Worm (Caenorhabditis elegans) whole organism, L4 larva: ENCODE results near the gene srh-10.
A peak's percentile ranks its signal among the peaks of the same experiment; 100 is the strongest.

Source experiments
- F37D6.2 ChIP-seq: sonication (generic microtip); optimal IDR thresholded peaks from 2 replicates; lab custom pipeline; 2016; ENCODE audit warnings: mild to moderate bottlenecking, missing genetic modification characterization, missing compliant biosample characterization
- R02D3.7 ChIP-seq: fragments of 150-350 bp; sonication (generic microtip); optimal IDR thresholded peaks from 3 replicates; lab custom pipeline; 2014; ENCODE audit warnings: missing biosample characterization, missing genetic modification characterization
- T26A8.4 ChIP-seq: fragments of 200-800 bp; sonication (Bioruptor generic); IDR thresholded peaks from 2 replicates; pipeline ENCODE4 v1.3.6; 2022; ENCODE audit warnings: missing genetic modification characterization, missing compliant biosample characterization
- Y48G9A.11 ChIP-seq: fragments of 200-800 bp; sonication (Bioruptor generic); IDR thresholded peaks from 2 replicates; pipeline ENCODE4 v1.3.6; 2022; ENCODE audit warnings: missing genetic modification reagents, missing genetic modification characterization, missing compliant biosample characterization
- Y5F2A.4 ChIP-seq: fragments of 200-800 bp; sonication (Bioruptor generic); optimal IDR thresholded peaks from 2 replicates; lab custom pipeline; 2018; ENCODE audit warnings: mild to moderate bottlenecking, missing genetic modification characterization, missing compliant biosample characterization
- Y75B8A.6 ChIP-seq: fragments of 200-800 bp; sonication (Bioruptor generic); IDR thresholded peaks from 2 replicates; pipeline ENCODE4 v1.3.6; 2022; ENCODE audit warnings: missing genetic modification reagents, missing genetic modification characterization, missing compliant biosample characterization
- aha-1 ChIP-seq: fragments of 150-350 bp; peaks from one replicate; lab custom pipeline; 2014; ENCODE audit warnings: missing biosample characterization, missing genetic modification characterization
- aly-2 ChIP-seq: sonication (generic microtip); optimal IDR thresholded peaks from 2 replicates; lab custom pipeline; 2018; ENCODE audit warnings: missing biosample characterization, missing genetic modification characterization
- arid-1 ChIP-seq: fragments of 200-800 bp; sonication (Bioruptor generic); conservative IDR thresholded peaks from 2 replicates; pipeline ENCODE4 v1.3.6; 2022; ENCODE audit warnings: missing genetic modification reagents, missing genetic modification characterization, missing compliant biosample characterization
- ceh-20 ChIP-seq: fragments of 200-800 bp; sonication (Bioruptor generic); IDR thresholded peaks from 2 replicates; pipeline ENCODE4 v1.3.6; 2022; ENCODE audit warnings: missing genetic modification reagents, missing genetic modification characterization, missing compliant biosample characterization
- ceh-28 ChIP-seq: fragments of 150-350 bp; optimal IDR thresholded peaks from 2 replicates; lab custom pipeline; 2014; ENCODE audit warnings: missing biosample characterization, missing genetic modification reagents, missing genetic modification characterization
- cey-2 ChIP-seq: sonication (generic microtip); optimal IDR thresholded peaks from 3 replicates; lab custom pipeline; 2017; ENCODE audit warnings: missing genetic modification characterization, mild to moderate bottlenecking, missing compliant biosample characterization, antibody characterized with exemption, borderline replicate concordance; ENCODE audit not compliant: insufficient read depth
- ctbp-1 ChIP-seq: fragments of 200-800 bp; sonication (Bioruptor generic); IDR thresholded peaks from 2 replicates; pipeline ENCODE4 v1.3.6; 2022; ENCODE audit warnings: missing genetic modification reagents, missing genetic modification characterization, missing compliant biosample characterization
- daf-16 ChIP-seq, 3 experiments: sonication (generic microtip); optimal IDR thresholded peaks; 2 replicates each; lab custom pipeline; 2016 to 2017; ENCODE audit warnings: missing genetic modification characterization in 3 of 3, missing genetic modification reagents in 3 of 3, mild to moderate bottlenecking in 2 of 3, missing compliant biosample characterization in 2 of 3, missing biosample characterization in 1 of 3, moderate library complexity in 1 of 3
- dmd-6 ChIP-seq: fragments of 200-800 bp; sonication (Bioruptor generic); IDR thresholded peaks from 2 replicates; pipeline ENCODE4 v1.3.6; 2022; ENCODE audit warnings: missing genetic modification reagents, missing genetic modification characterization, missing compliant biosample characterization
- dmd-8 ChIP-seq: fragments of 200-800 bp; sonication (Bioruptor generic); IDR thresholded peaks from 2 replicates; pipeline ENCODE4 v1.3.6; 2022; ENCODE audit warnings: missing genetic modification characterization, missing compliant biosample characterization
- dpl-1 ChIP-seq: fragments of 150-350 bp; optimal IDR thresholded peaks from 2 replicates; lab custom pipeline; 2014; ENCODE audit warnings: missing biosample characterization, missing genetic modification reagents, missing genetic modification characterization
- dve-1 ChIP-seq: sonication (generic microtip); optimal IDR thresholded peaks from 2 replicates; lab custom pipeline; 2017; ENCODE audit warnings: antibody characterized with exemption, mild to moderate bottlenecking, missing genetic modification characterization, missing compliant biosample characterization; ENCODE audit not compliant: insufficient read depth
- hif-1 ChIP-seq, 2 experiments: sonication (generic microtip); optimal IDR thresholded peaks; 2 replicates each; lab custom pipeline; 2016 to 2017; ENCODE audit warnings: missing compliant biosample characterization in 2 of 2, missing genetic modification characterization in 2 of 2, missing genetic modification reagents in 2 of 2, missing genotype in 2 of 2, mild to moderate bottlenecking in 1 of 2
- hlh-11 ChIP-seq: fragments of 200-800 bp; sonication (Bioruptor generic); optimal IDR thresholded peaks from 2 replicates; lab custom pipeline; 2018; ENCODE audit warnings: mild to moderate bottlenecking, missing genetic modification characterization, missing compliant biosample characterization
- hlh-30 ChIP-seq: sonication (generic microtip); optimal IDR thresholded peaks from 2 replicates; lab custom pipeline; 2017; ENCODE audit warnings: antibody characterized with exemption, mild to moderate bottlenecking, missing genetic modification characterization, missing compliant biosample characterization; ENCODE audit not compliant: insufficient read depth
- hmg-1.1 ChIP-seq: fragments of 200-800 bp; sonication (Bioruptor generic); IDR thresholded peaks from 2 replicates; pipeline ENCODE4 v1.3.6; 2022; ENCODE audit warnings: missing genetic modification reagents, missing genetic modification characterization, missing compliant biosample characterization
- lin-13 ChIP-seq: fragments of 150-350 bp; optimal IDR thresholded peaks from 2 replicates; lab custom pipeline; 2014; ENCODE audit warnings: missing biosample characterization, missing genetic modification reagents, missing genetic modification characterization
- lsy-2 ChIP-seq, 2 experiments: fragments of 150-350 bp in 1 of 2; sonication (generic microtip) in 1 of 2; optimal IDR thresholded peaks; 2 replicates each; lab custom pipeline; 2014 to 2017; ENCODE audit warnings: missing biosample characterization in 2 of 2, missing genetic modification characterization in 2 of 2
- madf-5 ChIP-seq, 2 experiments: fragments of 200-800 bp; sonication (Bioruptor generic); IDR thresholded peaks; 2 replicates each; pipeline ENCODE4 v1.3.6; 2022; ENCODE audit warnings: missing compliant biosample characterization in 2 of 2, missing genetic modification characterization in 2 of 2
- mdt-29 ChIP-seq: fragments of 200-800 bp; sonication (Bioruptor generic); IDR thresholded peaks from 2 replicates; pipeline ENCODE4 v1.3.6; 2022; ENCODE audit warnings: missing genetic modification reagents, missing genetic modification characterization, missing compliant biosample characterization
- nhr-102 ChIP-seq: sonication (generic microtip); optimal IDR thresholded peaks from 2 replicates; lab custom pipeline; 2016; ENCODE audit warnings: mild to moderate bottlenecking, missing genetic modification characterization, moderate library complexity, missing compliant biosample characterization
- nhr-237 ChIP-seq: sonication (generic microtip); optimal IDR thresholded peaks from 2 replicates; lab custom pipeline; 2017; ENCODE audit warnings: missing biosample characterization, missing genetic modification characterization
- nhr-28 ChIP-seq: fragments of 150-350 bp; optimal IDR thresholded peaks from 2 replicates; lab custom pipeline; 2014; ENCODE audit warnings: missing biosample characterization, missing genetic modification characterization
- nhr-41 ChIP-seq: fragments of 200-800 bp; sonication (Bioruptor generic); IDR thresholded peaks from 2 replicates; pipeline ENCODE4 v1.3.6; 2022; ENCODE audit warnings: missing genetic modification reagents, missing genetic modification characterization, missing compliant biosample characterization
- nhr-48 ChIP-seq: sonication (generic microtip); optimal IDR thresholded peaks from 2 replicates; lab custom pipeline; 2016; ENCODE audit warnings: mild to moderate bottlenecking, missing genetic modification characterization, missing compliant biosample characterization
- nhr-76 ChIP-seq: fragments of 150-350 bp; optimal IDR thresholded peaks from 2 replicates; lab custom pipeline; 2014; ENCODE audit warnings: missing biosample characterization, missing genetic modification characterization
- nhr-77 ChIP-seq: fragments of 150-350 bp; optimal IDR thresholded peaks from 2 replicates; lab custom pipeline; 2014; ENCODE audit warnings: missing biosample characterization, missing genetic modification characterization
- php-3 ChIP-seq: fragments of 200-800 bp; sonication (Bioruptor generic); IDR thresholded peaks from 2 replicates; pipeline ENCODE4 v1.3.6; 2022; ENCODE audit warnings: missing genetic modification reagents, missing genetic modification characterization, missing compliant biosample characterization
- pqm-1 ChIP-seq: sonication (generic microtip); optimal IDR thresholded peaks from 2 replicates; lab custom pipeline; 2017; ENCODE audit warnings: missing biosample characterization, missing genetic modification characterization
- saeg-2 ChIP-seq: fragments of 200-800 bp; sonication (Bioruptor generic); IDR thresholded peaks from 2 replicates; pipeline ENCODE4 v1.3.6; 2022; ENCODE audit warnings: missing genetic modification reagents, missing genetic modification characterization, missing compliant biosample characterization
- set-16 ChIP-seq: fragments of 200-800 bp; sonication (Bioruptor generic); IDR thresholded peaks from 2 replicates; pipeline ENCODE4 v1.3.6; 2022; ENCODE audit warnings: missing genetic modification reagents, missing genetic modification characterization, missing compliant biosample characterization
- tag-97 ChIP-seq: fragments of 200-800 bp; sonication (Bioruptor generic); IDR thresholded peaks from 2 replicates; pipeline ENCODE4 v1.3.6; 2022; ENCODE audit warnings: missing genetic modification characterization, missing compliant biosample characterization
- tra-1 ChIP-seq: fragments of 200-800 bp; sonication (Bioruptor generic); IDR thresholded peaks from 2 replicates; pipeline ENCODE4 v1.3.6; 2022; ENCODE audit warnings: missing genetic modification reagents, missing genetic modification characterization, missing compliant biosample characterization
- unc-62 ChIP-seq, 3 experiments: fragments of 150-350 bp in 1 of 3; sonication (generic microtip); optimal IDR thresholded peaks in 2 of 3; peaks in 1 of 3; 1 replicate in 1 of 3; 2 replicates in 2 of 3; lab custom pipeline; 2014 to 2017; ENCODE audit warnings: missing biosample characterization in 3 of 3, missing genetic modification characterization in 3 of 3, missing genetic modification reagents in 3 of 3, missing genotype in 1 of 3
- zfp-3 ChIP-seq: fragments of 200-800 bp; sonication (Bioruptor generic); conservative IDR thresholded peaks from 2 replicates; pipeline ENCODE4 v1.3.6; 2022; ENCODE audit warnings: missing genetic modification reagents, missing genetic modification characterization, missing compliant biosample characterization
- zip-2 ChIP-seq: fragments of 150-350 bp; optimal IDR thresholded peaks from 2 replicates; lab custom pipeline; 2014; ENCODE audit warnings: missing biosample characterization, missing genetic modification characterization
- ztf-7 ChIP-seq: fragments of 150-350 bp; optimal IDR thresholded peaks from 2 replicates; lab custom pipeline; 2014; ENCODE audit warnings: missing biosample characterization, missing genetic modification characterization

Gene srh-10

DNA sequence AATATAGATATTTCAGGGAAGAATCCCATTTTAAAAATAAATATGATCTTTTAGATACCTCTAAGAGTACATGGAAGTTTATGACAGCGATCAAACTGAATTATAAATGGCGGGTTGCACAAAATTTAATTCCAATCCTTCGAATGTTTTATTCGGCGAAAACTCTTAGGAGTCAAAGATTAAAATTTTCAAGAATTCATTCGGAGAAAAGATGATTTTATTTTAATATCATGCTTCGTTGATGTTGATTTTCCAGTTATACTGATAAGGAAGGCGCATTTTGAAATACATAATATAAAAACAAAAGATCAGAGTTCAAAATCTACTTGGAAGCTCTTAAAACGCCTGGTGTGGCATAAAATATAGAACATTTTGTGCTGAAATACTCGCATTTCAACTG is at the start of gene srh-10:
Gene srh-10 (minus strand): TSS at position 29 of the 400 bp plus-strand sequence.
- TF ChIP-seq madf-5 (GFP tag; IDR thresholded peaks at IDR 0.05; lab: Robert Waterston, UW) (no peak), nhr-41 (no peak), T26A8.4 (GFP tag; lab: Robert Waterston, UW) (no peak), nhr-76 (no peak), tra-1 (no peak), aly-2 (no peak), ztf-7 (tag; lab: Kevin White, UChicago) (no peak), Y48G9A.11 (GFP tag; lab: Robert Waterston, UW) (no peak), unc-62 (GFP tag; optimal IDR thresholded peaks at IDR 0.05 in 1 of 2; lab: Kevin White, UChicago) (no peak), unc-62 (tag; optimal IDR thresholded peaks at IDR 0.05; lab: Kevin White, UChicago) (no peak), dmd-8 (GFP tag; lab: Robert Waterston, UW) (no peak), set-16 (GFP tag; lab: Robert Waterston, UW) (no peak), ceh-28 (tag; lab: Kevin White, UChicago) (no peak)
- TF ChIP-seq, all 104 proteins: peak for 0

DNA sequence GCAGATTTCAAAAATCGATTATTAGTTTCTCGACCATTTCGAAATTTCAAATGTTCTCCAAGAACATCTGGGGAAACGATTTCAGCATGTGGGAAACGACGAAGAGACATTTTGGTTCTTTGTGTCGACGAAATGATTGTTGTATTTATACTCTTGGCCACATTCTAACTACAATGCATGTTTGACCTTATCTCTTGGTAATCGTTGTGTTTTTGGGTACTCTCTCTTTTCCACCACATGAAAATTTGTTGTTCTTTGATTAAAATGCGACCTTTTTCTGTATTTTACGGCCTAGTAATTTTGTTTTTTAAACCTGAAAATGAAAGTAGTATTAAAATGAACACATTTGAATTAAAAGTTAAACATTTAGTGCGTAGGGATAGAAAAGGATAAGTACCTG is 45.9 kb upstream of the srh-10 start, which contains the start of gene F17A9.5:
Gene F17A9.5 (minus strand): TSS at position 175 of the 400 bp plus-strand sequence.
- peak; percentile 82 for TF ChIP-seq nhr-28 (tag; lab: Kevin White, UChicago)
- TF ChIP-seq daf-16 (GFP tag; optimal IDR thresholded peaks at IDR 0.05; lab: Kevin White, UChicago), result no peak
- peak; percentile 21 for TF ChIP-seq daf-16 (tag; optimal IDR thresholded peaks at IDR 0.05; lab: Kevin White, UChicago)
- no peak for TF ChIP-seq cey-2

DNA sequence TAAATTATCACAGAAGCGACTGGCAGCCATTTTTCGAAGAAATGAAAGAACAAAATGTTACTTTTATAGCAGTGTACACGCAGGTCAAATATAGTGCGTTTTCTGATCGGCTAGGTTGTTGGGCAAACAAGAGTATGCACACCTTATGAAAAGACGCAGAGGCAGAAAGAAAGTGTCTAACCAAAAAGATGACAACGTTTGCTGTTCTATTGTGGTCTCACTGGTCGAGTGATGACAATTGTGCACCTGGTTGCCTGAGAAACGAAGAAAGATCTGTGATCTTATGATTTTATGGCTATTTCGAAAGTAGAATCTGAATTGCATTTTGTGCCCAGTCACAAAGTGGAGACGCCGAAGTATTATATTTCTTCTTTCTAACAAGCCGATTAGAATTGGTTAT is 43.6 kb upstream of the srh-10 start, which contains the start of gene F17A9.4:
Gene F17A9.4 (minus strand): TSS at position 97 of the 400 bp plus-strand sequence.
- TF ChIP-seq hlh-11 (peak; percentile 77), lin-13 (no peak), nhr-28 (tag; lab: Kevin White, UChicago) (peak; percentile 79), nhr-102 (peak; percentile 59), hlh-30 (tag; lab: Kevin White, UChicago) (peak; percentile 68), dmd-6 (GFP tag; lab: Robert Waterston, UW) (peak; percentile 91), ceh-20 (GFP tag; lab: Robert Waterston, UW) (no peak), pqm-1 (peak; percentile 21), daf-16 (GFP tag; optimal IDR thresholded peaks at IDR 0.05; lab: Kevin White, UChicago) (no peak), daf-16 (tag; optimal IDR thresholded peaks at IDR 0.05; lab: Kevin White, UChicago) (peak; percentile 66), dve-1 (tag; lab: Kevin White, UChicago) (peak; percentile 68), nhr-48 (tag; lab: Kevin White, UChicago) (peak; percentile 69), zip-2 (no peak)
- TF ChIP-seq, all 104 proteins: peak for 9

DNA sequence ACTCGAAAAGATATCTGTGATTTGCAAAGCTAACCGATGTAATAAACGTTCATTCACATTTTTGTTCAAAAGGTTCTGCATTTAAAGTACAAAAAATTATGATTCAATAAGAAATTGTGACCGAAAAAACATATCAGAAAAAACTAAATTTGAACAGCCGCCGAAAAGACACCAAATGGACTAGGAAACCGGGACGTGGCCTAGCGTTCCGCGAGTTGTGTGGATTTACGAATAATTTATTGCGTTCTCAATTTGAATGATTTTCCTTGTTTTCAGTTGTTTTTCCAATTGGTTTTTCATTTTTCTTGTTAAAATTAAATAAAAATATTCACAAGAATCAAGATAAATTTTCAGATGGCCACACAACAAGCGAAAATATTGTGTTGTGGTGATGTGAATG is 40.5 kb upstream of the srh-10 start, which contains the start of gene cwf-19L1:
Gene cwf-19L1 (plus strand): TSS at position 355 of the 400 bp plus-strand sequence.
- TF ChIP-seq nhr-237 (tag; lab: Kevin White, UChicago) (no peak), saeg-2 (GFP tag; lab: Robert Waterston, UW) (no peak), Y75B8A.6 (GFP tag; lab: Robert Waterston, UW) (no peak), Y48G9A.11 (GFP tag; lab: Robert Waterston, UW) (no peak), nhr-77 (tag; lab: Kevin White, UChicago) (no peak), T26A8.4 (GFP tag; lab: Robert Waterston, UW) (peak; percentile 38; the same call in 1 of the 2 replicates), ceh-20 (GFP tag; lab: Robert Waterston, UW) (peak; percentile 58; the same call in 1 of the 2 replicates), hif-1 (tag; optimal IDR thresholded peaks at IDR 0.05; lab: Kevin White, UChicago) (peak in 1 of 2 experiments; percentile 74), dve-1 (tag; lab: Kevin White, UChicago) (peak; percentile 53), arid-1 (GFP tag; lab: Robert Waterston, UW) (no peak), nhr-102 (peak; percentile 40), mdt-29 (GFP tag; lab: Robert Waterston, UW) (no peak), lsy-2 (tag; optimal IDR thresholded peaks at IDR 0.05; lab: Kevin White, UChicago) (peak in 1 of 2 experiments; percentile 78), tag-97 (no peak), F37D6.2 (tag; lab: Kevin White, UChicago) (no peak), hlh-11 (peak; percentile 18), aha-1 (tag; lab: Kevin White, UChicago) (no peak), hmg-1.1 (GFP tag; lab: Robert Waterston, UW) (0 out of 2 replicates have a peak, but pooled peaks have one; percentile 22), php-3 (GFP tag; lab: Robert Waterston, UW) (0 out of 2 replicates have a peak, but pooled peaks have one; percentile 7), Y5F2A.4 (GFP tag; lab: Kevin White, UChicago) (no peak), zfp-3 (GFP tag; lab: Robert Waterston, UW) (0 out of 2 replicates have a peak, but pooled peaks have one; percentile 11), dpl-1 (GFP tag; lab: Kevin White, UChicago) (peak; percentile 93), R02D3.7 (tag; lab: Kevin White, UChicago) (peak; percentile 63), ctbp-1 (GFP tag; lab: Robert Waterston, UW) (0 out of 2 replicates have a peak, but pooled peaks have one; percentile 8)
